Fruit fly (Drosophila melanogaster) S2 (cell line): Measurements from ENCODE around the gene CG33631.

Experiments
- CG8478 ChIP-seq: fragments of >200 bp; optimal IDR thresholded peaks from 2 replicates; lab custom pipeline; 2018
- CTCF ChIP-seq, 2 experiments: fragments of >200 bp; optimal IDR thresholded peaks; 2 replicates each; lab custom pipeline; 2018

DNA sequence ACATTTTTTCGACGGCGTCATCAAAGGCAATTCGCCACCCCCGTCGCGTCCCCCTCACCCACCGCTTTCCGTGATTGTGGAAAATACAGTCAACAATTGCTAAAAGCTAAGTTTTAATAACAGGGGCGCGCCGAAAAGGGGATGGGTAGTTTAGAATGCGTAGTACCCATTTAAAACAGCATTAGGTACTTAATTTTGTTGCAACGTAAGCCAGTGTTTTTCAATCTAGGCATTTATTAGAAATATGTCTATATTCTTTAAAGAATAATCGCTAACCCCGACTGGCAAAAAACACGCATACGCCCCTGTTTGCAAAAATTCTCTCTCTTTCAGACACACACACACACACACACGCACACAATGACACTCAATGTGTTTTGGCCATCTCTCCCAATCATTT lies 21.1 kb downstream of the CG33631 start:
- TF ChIP-seq CG8478 (no peak), CTCF (optimal IDR thresholded peaks at IDR 0.05; lab: Kevin White, UChicago) (no peak)
